Worm (Caenorhabditis elegans): ENCODE measurements around the gene C32H11.3.

DNA sequence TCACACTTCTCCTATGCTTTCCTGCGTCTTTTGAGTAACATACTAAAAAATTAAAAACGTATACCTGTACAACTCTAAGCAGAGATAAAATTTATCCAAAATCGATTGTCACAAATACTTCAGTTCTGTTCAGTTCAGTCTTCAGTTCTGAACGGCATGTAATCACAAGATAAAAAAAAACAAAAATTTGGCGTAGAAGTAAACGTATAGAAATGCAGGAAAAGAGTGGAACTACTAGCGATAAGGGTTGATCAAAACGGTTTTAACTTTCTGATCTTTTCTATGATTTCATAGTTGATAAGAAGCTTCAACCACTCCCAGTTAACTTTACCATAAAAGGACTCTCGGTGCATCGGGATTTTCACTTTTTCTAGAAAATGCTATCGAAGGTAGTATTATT, 46.7 kb downstream of the C32H11.3 start, which contains the start of gene dod-22:
- no peak for TF ChIP-seq ztf-11 (tag; optimal IDR thresholded peaks at IDR 0.05)
- TF ChIP-seq fkh-2 (tag; optimal IDR thresholded peaks at IDR 0.05): no peak
- TF ChIP-seq pha-4 (tag; optimal IDR thresholded peaks at IDR 0.05): no peak
- no peak for TF ChIP-seq nhr-11 (tag; optimal IDR thresholded peaks at IDR 0.05)
- TF ChIP-seq aly-2 (tag; optimal IDR thresholded peaks at IDR 0.05): no peak
- no peak for TF ChIP-seq pqm-1 (tag; optimal IDR thresholded peaks at IDR 0.05)
- no peak for TF ChIP-seq elt-2 (tag; optimal IDR thresholded peaks at IDR 0.05)
- no peak for TF ChIP-seq zag-1 (tag; optimal IDR thresholded peaks at IDR 0.05)
- TF ChIP-seq nhr-237 (tag; optimal IDR thresholded peaks at IDR 0.05): no peak
- no peak for TF ChIP-seq egl-27 (tag; optimal IDR thresholded peaks at IDR 0.05)
